Fruit fly (Drosophila melanogaster): ENCODE results near the gene CG42526.

Gene CG42526

DNA sequence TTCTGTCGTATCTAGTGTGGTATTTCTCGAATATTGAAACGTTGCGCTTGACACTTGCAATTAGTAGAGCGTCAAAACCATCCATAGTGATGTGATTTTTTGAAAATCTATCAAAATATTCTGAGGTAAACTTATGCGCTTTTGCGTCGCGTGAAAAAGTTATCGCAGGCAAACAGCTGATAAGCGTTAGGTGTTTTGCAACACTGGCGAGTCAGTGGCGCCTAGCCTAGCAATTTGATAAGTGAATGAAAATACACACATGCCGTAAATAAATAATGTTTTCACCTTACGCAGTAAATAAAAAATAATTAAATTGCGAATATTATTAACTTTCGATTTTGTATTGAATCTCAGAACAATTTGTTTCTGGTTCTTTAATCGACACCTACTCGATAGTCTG lies at the start of gene CG42526:
Gene CG42526, minus strand, starts transcription at position 85 of the 400 bp plus-strand sequence.
- no peak for TF ChIP-seq CG14860 (GFP tag; IDR thresholded peaks at IDR 0.05; ENCODE audit: partially characterized antibody)
- TF ChIP-seq CG4707 (GFP tag; optimal IDR thresholded peaks at IDR 0.05) = no peak
- peak; percentile 39 for TF ChIP-seq CG10209 (GFP tag; optimal IDR thresholded peaks at IDR 0.05)
- 0 out of 3 replicates have a peak, but pooled peaks have one; percentile 16 for TF ChIP-seq zfh1 (GFP tag; IDR thresholded peaks at IDR 0.05)
- no peak for TF ChIP-seq ind (GFP tag; optimal IDR thresholded peaks at IDR 0.05)
- peak; percentile 22 for TF ChIP-seq CG10147 (GFP tag; optimal IDR thresholded peaks at IDR 0.05)
- TF ChIP-seq HmgD (GFP tag; optimal IDR thresholded peaks at IDR 0.05) = no peak
- TF ChIP-seq Dref (GFP tag; IDR thresholded peaks at IDR 0.05) = peak; percentile 44
- no peak for TF ChIP-seq CG2875 (GFP tag; optimal IDR thresholded peaks at IDR 0.05)
- TF ChIP-seq kah (GFP tag; optimal IDR thresholded peaks at IDR 0.05) = no peak
- TF ChIP-seq Bdp1 (GFP tag; optimal IDR thresholded peaks at IDR 0.05) = peak; percentile 24
- no peak for TF ChIP-seq CG10959 (GFP tag; IDR thresholded peaks at IDR 0.05)
- peak; percentile 56 for TF ChIP-seq CG12769 (tag; optimal IDR thresholded peaks at IDR 0.05)
- no peak for TF ChIP-seq Camta (GFP tag; optimal IDR thresholded peaks at IDR 0.05)
- TF ChIP-seq caup (GFP tag; optimal IDR thresholded peaks at IDR 0.05; ENCODE audit: severe bottlenecking) = peak; percentile 39
- 0 out of 3 replicates have a peak, but pooled peaks have one; percentile 47 for TF ChIP-seq CG11456 (GFP tag; IDR thresholded peaks at IDR 0.05)
- TF ChIP-seq exex (tag; optimal IDR thresholded peaks at IDR 0.05) = no peak
- TF ChIP-seq grau (tag; optimal IDR thresholded peaks at IDR 0.05) = peak; percentile 53
- peak; percentile 43 for TF ChIP-seq unpg (GFP tag; optimal IDR thresholded peaks at IDR 0.05)
- TF ChIP-seq Hey (tag; optimal IDR thresholded peaks at IDR 0.05) = no peak
- peak; percentile 25 for TF ChIP-seq Sin3A (optimal IDR thresholded peaks at IDR 0.05)
- TF ChIP-seq gfzf (GFP tag; optimal IDR thresholded peaks at IDR 0.05) = peak; percentile 44
- TF ChIP-seq CG13123 (GFP tag; optimal IDR thresholded peaks at IDR 0.05) = peak; percentile 7
- no peak for TF ChIP-seq CG7928 (GFP tag; optimal IDR thresholded peaks at IDR 0.05)
- peak; percentile 62 for TF ChIP-seq Hmr (GFP tag; optimal IDR thresholded peaks at IDR 0.05)
- TF ChIP-seq twi (tag; optimal IDR thresholded peaks at IDR 0.05) = no peak
- TF ChIP-seq CG31224 (GFP tag; IDR thresholded peaks at IDR 0.05) = no peak
- peak; percentile 7 for TF ChIP-seq CG1647 (GFP tag; optimal IDR thresholded peaks at IDR 0.05)
- peak; percentile 46; the same call in 1 of the 2 replicates for TF ChIP-seq CG17328 (GFP tag; IDR thresholded peaks at IDR 0.05)
- TF ChIP-seq Abd-B (GFP tag; optimal IDR thresholded peaks at IDR 0.05) = peak; percentile 2
- peak; percentile 43 for TF ChIP-seq tx (GFP tag; optimal IDR thresholded peaks at IDR 0.05)
- 0 out of 2 replicates have a peak, but pooled peaks have one; percentile 17 for TF ChIP-seq Adf1 (GFP tag; IDR thresholded peaks at IDR 0.05)
- TF ChIP-seq CG6254 (GFP tag; optimal IDR thresholded peaks at IDR 0.05) = no peak
- no peak for TF ChIP-seq vnd (GFP tag; IDR thresholded peaks at IDR 0.05; ENCODE audit: partially characterized antibody)
- TF ChIP-seq CG4854 (GFP tag; optimal IDR thresholded peaks at IDR 0.05) = peak; percentile 34
- TF ChIP-seq Max (GFP tag; optimal IDR thresholded peaks at IDR 0.05) = peak; percentile 26
- TF ChIP-seq CG16815 (GFP tag; optimal IDR thresholded peaks at IDR 0.05) = no peak
- peak; percentile 24 for TF ChIP-seq NC2β (GFP tag; optimal IDR thresholded peaks at IDR 0.05)
- TF ChIP-seq ab (GFP tag; optimal IDR thresholded peaks at IDR 0.05) = no peak
- TF ChIP-seq BEAF-32 (GFP tag; optimal IDR thresholded peaks at IDR 0.05) = peak; percentile 66
- TF ChIP-seq Optix (GFP tag; IDR thresholded peaks at IDR 0.05) = no peak
- TF ChIP-seq TFAM (GFP tag; optimal IDR thresholded peaks at IDR 0.05) = no peak
- TF ChIP-seq sqz (GFP tag; optimal IDR thresholded peaks at IDR 0.05) = no peak
- no peak for TF ChIP-seq Hr3 (GFP tag; optimal IDR thresholded peaks at IDR 0.05)
- TF ChIP-seq Dip3 (GFP tag; optimal IDR thresholded peaks at IDR 0.05) = peak; percentile 56
- TF ChIP-seq lov (optimal IDR thresholded peaks at IDR 0.05) = no peak
- TF ChIP-seq lov (GFP tag; IDR thresholded peaks at IDR 0.05) = no peak
- peak; percentile 39 for TF ChIP-seq CG14710 (tag; optimal IDR thresholded peaks at IDR 0.05)
- TF ChIP-seq D19B (GFP tag; optimal IDR thresholded peaks at IDR 0.05) = no peak
- TF ChIP-seq CG12744 (GFP tag; optimal IDR thresholded peaks at IDR 0.05) = peak; percentile 36
- peak; percentile 54 for TF ChIP-seq Xbp1 (GFP tag; optimal IDR thresholded peaks at IDR 0.05)
